Worm (Caenorhabditis elegans): ENCODE data around the gene Y55B1BR.8.

Y55B1BR.8 gene

DNA sequence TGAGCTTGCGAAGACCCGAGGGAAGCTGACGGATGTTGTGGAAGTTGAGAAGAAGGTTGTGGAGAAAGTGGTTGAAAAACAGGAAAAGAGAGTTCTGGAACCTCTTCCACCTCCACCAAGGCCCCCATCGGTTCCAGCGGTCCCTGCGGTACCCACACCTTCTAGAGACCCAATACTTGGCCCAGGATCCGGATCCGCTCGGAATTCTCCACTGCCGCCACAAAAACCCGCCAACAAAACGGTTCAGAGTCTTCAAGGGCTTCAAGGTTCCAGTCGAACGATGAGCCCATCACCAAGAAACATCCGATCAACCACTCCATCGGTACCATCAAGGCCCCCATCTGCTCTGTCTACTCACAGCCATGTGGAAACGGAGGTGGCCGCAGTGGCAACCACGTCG is 7.2 kb upstream of the Y55B1BR.8 start:
- TF ChIP-seq ceh-82 (tag; optimal IDR thresholded peaks at IDR 0.05) (no peak), tbx-2 (tag; optimal IDR thresholded peaks at IDR 0.05) (no peak), swsn-7 (tag; optimal IDR thresholded peaks at IDR 0.05) (no peak), hpl-2 (GFP tag; optimal IDR thresholded peaks at IDR 0.05) (no peak), pag-3 (tag; optimal IDR thresholded peaks at IDR 0.05; ENCODE audit: borderline replicate concordance, insufficient read depth) (no peak), ces-1 (GFP tag; optimal IDR thresholded peaks at IDR 0.05) (no peak), sox-4 (tag; optimal IDR thresholded peaks at IDR 0.05) (no peak), ceh-63 (GFP tag; optimal IDR thresholded peaks at IDR 0.05) (no peak), egl-13 (tag; optimal IDR thresholded peaks at IDR 0.05) (no peak), sptf-1 (tag; optimal IDR thresholded peaks at IDR 0.05) (no peak), ztf-11 (tag; optimal IDR thresholded peaks at IDR 0.05) (no peak), mef-2 (tag; optimal IDR thresholded peaks at IDR 0.05) (no peak), lin-14 (GFP tag; optimal IDR thresholded peaks at IDR 0.05) (no peak), ceh-90 (tag; optimal IDR thresholded peaks at IDR 0.05) (no peak)

DNA sequence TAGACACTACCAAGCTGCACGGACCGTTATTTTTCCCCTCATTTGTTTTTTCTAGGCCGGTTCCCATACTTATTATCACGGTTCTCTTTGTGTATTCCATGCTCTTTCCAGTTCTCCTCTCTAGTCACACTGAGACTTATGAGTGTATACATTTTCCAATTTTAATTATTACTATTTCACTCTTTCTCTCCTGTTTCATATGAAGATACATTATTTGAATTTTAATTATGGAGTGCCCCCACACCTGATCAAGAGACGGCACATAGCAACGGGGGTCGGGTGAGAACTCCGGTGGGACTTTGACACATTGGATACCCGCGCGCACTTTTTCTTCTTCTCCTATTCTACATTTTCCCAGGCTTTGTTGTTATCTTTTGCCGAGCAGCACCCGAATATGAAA is 4.3 kb upstream of the Y55B1BR.8 start, which contains the start of gene affl-1:
Gene affl-1, plus strand, starts transcription at position 301 of the 400 bp plus-strand sequence.
- TF ChIP-seq C16A3.4 (tag; optimal IDR thresholded peaks at IDR 0.05) (no peak), efl-1 (optimal IDR thresholded peaks at IDR 0.05) (no peak), efl-1 (GFP tag; optimal IDR thresholded peaks at IDR 0.05 in 1 of 2) (peak in 1 of 2 experiments; percentile 60)

DNA sequence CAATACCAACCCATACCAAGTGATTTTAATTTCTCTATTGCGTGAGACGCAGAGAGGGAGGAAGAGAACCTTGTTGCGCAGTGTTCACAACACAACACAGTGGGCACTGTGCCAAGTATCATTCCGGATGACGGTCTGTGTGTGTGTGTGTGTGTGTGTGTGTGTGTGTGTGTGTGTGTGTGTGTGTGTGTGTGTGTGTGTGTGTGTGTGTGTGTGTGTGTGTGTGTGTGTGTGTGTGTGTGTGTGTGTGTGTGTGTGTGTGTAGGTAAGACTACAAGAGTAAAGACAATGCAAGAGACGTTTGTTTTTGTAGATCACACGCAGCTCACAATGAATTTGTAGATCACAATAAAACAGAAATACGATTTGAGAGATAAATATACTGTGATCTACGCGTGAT is 1.3 kb downstream of the Y55B1BR.8 start:
- TF ChIP-seq alr-1 (tag; optimal IDR thresholded peaks at IDR 0.05; ENCODE audit: borderline replicate concordance): peak; percentile 83

DNA sequence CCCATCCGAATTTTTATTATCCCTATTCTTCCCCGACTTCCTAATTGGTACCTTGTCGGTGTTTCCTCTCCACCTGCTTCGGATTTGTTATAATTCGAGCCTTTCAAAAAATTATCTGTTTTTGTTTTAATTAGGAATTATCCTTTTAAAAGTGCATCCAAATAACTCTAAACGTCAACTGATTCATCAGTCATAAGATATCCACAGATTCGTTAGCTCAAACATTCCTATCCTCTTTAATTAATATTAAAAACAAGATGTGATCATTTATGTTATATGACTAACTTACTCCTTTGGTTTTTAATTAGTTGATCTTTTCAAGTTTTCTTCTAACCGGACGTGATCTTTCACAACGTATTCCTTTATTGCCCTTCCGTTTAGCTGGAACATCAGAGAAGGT is 2.7 kb downstream of the Y55B1BR.8 start:
- no peak for TF ChIP-seq hlh-4 (tag; optimal IDR thresholded peaks at IDR 0.05)
- TF ChIP-seq ceh-8 (GFP tag; optimal IDR thresholded peaks at IDR 0.05): peak; percentile 91
- TF ChIP-seq snpc-4 (tag; optimal IDR thresholded peaks at IDR 0.05): no peak
- TF ChIP-seq jun-1 (tag; optimal IDR thresholded peaks at IDR 0.05): no peak

DNA sequence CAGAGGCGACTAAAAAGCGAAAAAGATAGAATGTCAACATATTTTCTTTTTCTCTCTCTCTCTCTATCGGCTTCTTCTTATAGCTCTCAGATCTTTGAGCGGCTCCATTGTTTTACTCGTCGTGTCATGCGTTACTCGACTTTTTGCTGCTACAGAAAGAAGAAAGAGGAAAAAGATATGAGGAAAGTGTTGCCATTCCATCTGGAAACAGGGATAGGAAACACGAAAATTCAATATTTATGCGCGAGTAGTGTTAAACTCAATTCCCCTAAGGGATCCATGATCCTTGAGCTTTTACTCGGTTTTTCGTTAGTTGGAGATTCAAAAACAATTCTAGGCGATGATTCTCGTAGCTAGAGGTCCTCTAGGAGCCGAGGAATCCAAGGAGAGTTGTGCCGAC is 11.6 kb downstream of the Y55B1BR.8 start:
- TF ChIP-seq pax-3 (tag; optimal IDR thresholded peaks at IDR 0.05): no peak
- TF ChIP-seq zag-1 (tag; optimal IDR thresholded peaks at IDR 0.05): no peak
- TF ChIP-seq aha-1 (tag; optimal IDR thresholded peaks at IDR 0.05): no peak
- no peak for TF ChIP-seq nhr-47 (tag; optimal IDR thresholded peaks at IDR 0.05)
- peak; percentile 82 for TF ChIP-seq fkh-10 (GFP tag; optimal IDR thresholded peaks at IDR 0.05)
- no peak for TF ChIP-seq irx-1 (tag; optimal IDR thresholded peaks at IDR 0.05)
- TF ChIP-seq lin-39 (tag; optimal IDR thresholded peaks at IDR 0.05): no peak
- TF ChIP-seq lin-14 (GFP tag; optimal IDR thresholded peaks at IDR 0.05): peak; percentile 56

DNA sequence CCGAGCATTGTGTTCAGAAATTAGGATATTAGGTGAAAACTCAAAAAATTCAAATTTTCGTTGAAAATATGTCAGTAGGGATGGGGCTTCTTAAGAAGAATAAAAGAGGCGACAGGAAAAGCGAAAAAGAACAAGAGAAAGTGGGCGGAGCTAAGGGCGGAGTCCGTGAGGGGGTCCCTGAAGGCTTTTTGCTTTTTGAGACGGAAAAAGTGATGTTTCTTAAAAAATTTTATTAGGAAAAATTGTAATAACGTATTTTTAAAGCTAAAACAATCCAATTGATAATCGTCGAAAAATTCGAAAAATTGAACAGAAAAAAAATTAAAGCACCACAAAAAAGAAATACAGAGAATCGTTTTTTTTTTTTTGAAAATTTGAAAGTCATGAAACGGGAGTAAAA is 19.5 kb downstream of the Y55B1BR.8 start, which contains the start of gene Y55B1BR.6:
Gene Y55B1BR.6, minus strand, starts transcription at position 101 of the 400 bp plus-strand sequence.
- TF ChIP-seq grh-1 (GFP tag; IDR thresholded peaks at IDR 0.05) (no peak), lsy-2 (tag; optimal IDR thresholded peaks at IDR 0.05) (no peak), ama-1 (optimal IDR thresholded peaks at IDR 0.05) (no peak), tbx-2 (tag; optimal IDR thresholded peaks at IDR 0.05) (no peak), nhr-12 (tag; optimal IDR thresholded peaks at IDR 0.05) (no peak), xbp-1 (tag; optimal IDR thresholded peaks at IDR 0.05) (no peak)
